Worm (Caenorhabditis elegans): Measurements from ENCODE around the gene T10D4.6.

Gene T10D4.6

ce11 chrII:3096060-3096459 is 23.1 kb upstream of the T10D4.6 start, which contains the start of gene srg-23:
Gene srg-23, minus strand, starts transcription at chrII:3096160.
- TF ChIP-seq mbf-1 (tag; optimal IDR thresholded peaks at IDR 0.05) (no peak), ztf-1 (GFP tag; conservative IDR thresholded peaks at IDR 0.05) (no peak), ama-1 (optimal IDR thresholded peaks at IDR 0.05) (no peak), R02D3.7 (tag; optimal IDR thresholded peaks at IDR 0.05) (no peak), lin-13 (GFP tag; optimal IDR thresholded peaks at IDR 0.05) (no peak), ztf-11 (tag; optimal IDR thresholded peaks at IDR 0.05) (no peak), blmp-1 (tag; optimal IDR thresholded peaks at IDR 0.05; ENCODE audit: insufficient read depth) (no peak), crh-2 (tag; optimal IDR thresholded peaks at IDR 0.05) (no peak), unc-62 (GFP tag; optimal IDR thresholded peaks at IDR 0.05) (no peak), zag-1 (tag; optimal IDR thresholded peaks at IDR 0.05) (no peak), nhr-10 (tag; optimal IDR thresholded peaks at IDR 0.05) (no peak), sem-4 (tag; optimal IDR thresholded peaks at IDR 0.05) (no peak), nhr-21 (tag; optimal IDR thresholded peaks at IDR 0.05) (no peak), F13H6.1 (tag; optimal IDR thresholded peaks at IDR 0.05) (no peak), nhr-25 (tag; optimal IDR thresholded peaks at IDR 0.05) (no peak), peb-1 (tag; optimal IDR thresholded peaks at IDR 0.05) (no peak), lsy-2 (tag; optimal IDR thresholded peaks at IDR 0.05) (no peak)

DNA sequence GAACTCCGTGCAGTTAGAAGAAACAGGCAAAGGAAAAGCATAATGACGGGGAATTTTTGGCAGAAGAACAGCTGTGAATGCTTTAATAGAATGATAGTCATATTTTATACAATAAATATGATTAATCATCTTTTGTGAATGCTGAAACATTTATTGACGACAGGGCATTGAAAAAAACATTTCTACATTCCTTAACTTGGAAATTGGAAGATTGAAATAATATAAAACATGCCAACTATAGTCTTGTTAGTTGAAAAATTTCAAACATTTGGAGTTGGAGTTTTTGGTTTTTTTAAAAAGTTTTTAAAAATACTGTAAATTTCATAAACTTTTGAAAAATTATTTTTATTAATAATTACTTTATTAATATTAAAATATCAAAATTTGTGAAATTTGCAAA is 22.3 kb upstream of the T10D4.6 start, which contains the start of gene Y25C1A.14:
Gene Y25C1A.14 (minus strand): TSS at position 101 of the 400 bp plus-strand sequence.
- TF ChIP-seq unc-55 (GFP tag; optimal IDR thresholded peaks at IDR 0.05) (no peak), lin-39 (tag; optimal IDR thresholded peaks at IDR 0.05) (no peak), ceh-82 (tag; optimal IDR thresholded peaks at IDR 0.05) (no peak), nhr-25 (tag; optimal IDR thresholded peaks at IDR 0.05) (no peak), egl-27 (tag; optimal IDR thresholded peaks at IDR 0.05) (no peak), snpc-4 (tag; optimal IDR thresholded peaks at IDR 0.05) (no peak), sma-3 (GFP tag; optimal IDR thresholded peaks at IDR 0.05) (no peak), elt-3 (tag; optimal IDR thresholded peaks at IDR 0.05) (no peak), ceh-16 (tag; optimal IDR thresholded peaks at IDR 0.05) (no peak)

- TF ChIP-seq ceh-82 (tag; optimal IDR thresholded peaks at IDR 0.05) (no peak), nhr-12 (tag; optimal IDR thresholded peaks at IDR 0.05) (no peak), nhr-23 (tag; optimal IDR thresholded peaks at IDR 0.05) (no peak), sma-9 (GFP tag; optimal IDR thresholded peaks at IDR 0.05) (no peak), sma-9 (tag; optimal IDR thresholded peaks at IDR 0.05) (no peak), ztf-11 (tag; optimal IDR thresholded peaks at IDR 0.05) (no peak), egl-27 (tag; optimal IDR thresholded peaks at IDR 0.05) (no peak), skn-1 (tag; optimal IDR thresholded peaks at IDR 0.05) (no peak), lin-13 (GFP tag; optimal IDR thresholded peaks at IDR 0.05) (no peak), snpc-4 (tag; optimal IDR thresholded peaks at IDR 0.05) (no peak), ztf-4 (tag; optimal IDR thresholded peaks at IDR 0.05) (no peak), nhr-10 (tag; optimal IDR thresholded peaks at IDR 0.05) (no peak), mbf-1 (tag; optimal IDR thresholded peaks at IDR 0.05) (no peak), lsy-2 (tag; optimal IDR thresholded peaks at IDR 0.05) (no peak), crh-2 (tag; optimal IDR thresholded peaks at IDR 0.05) (no peak), unc-55 (GFP tag; optimal IDR thresholded peaks at IDR 0.05) (no peak), unc-39 (tag; optimal IDR thresholded peaks at IDR 0.05) (no peak), nhr-6 (tag; optimal IDR thresholded peaks at IDR 0.05) (no peak)
Observed at ce11 chrII:3100546-3100945, 18.6 kb upstream of the T10D4.6 start, which contains the start of gene srg-24. Gene srg-24, minus strand, starts transcription at chrII:3100646.

- TF ChIP-seq zag-1 (tag; optimal IDR thresholded peaks at IDR 0.05) (no peak), Y55F3AM.14 (GFP tag; optimal IDR thresholded peaks at IDR 0.05) (no peak), alr-1 (tag; optimal IDR thresholded peaks at IDR 0.05) (no peak)
Observed at ce11 chrII:3102018-3102417, 17.1 kb upstream of the T10D4.6 start, which contains the start of gene clec-121. Gene clec-121, plus strand, starts transcription at chrII:3102318.

ce11 chrII:3105765-3106164 is 13.4 kb upstream of the T10D4.6 start, which contains the start of gene clec-122:
Gene clec-122, plus strand, starts transcription at chrII:3106065.
- TF ChIP-seq Y55F3AM.14 (GFP tag; optimal IDR thresholded peaks at IDR 0.05) = no peak
